Fruit fly (Drosophila melanogaster) whole organism, embryonic: Measurements from ENCODE around the gene CG14866.
A peak's percentile ranks its signal among the peaks of the same experiment; 100 is the strongest.

Experiments
- Blimp-1 ChIP-seq: fragments of 200-800 bp; sonication (Bioruptor generic); optimal IDR thresholded peaks from 3 replicates; lab custom pipeline; 2018; ENCODE audit warnings: missing biosample characterization, missing genetic modification characterization, mild to moderate bottlenecking, moderate library complexity, missing genetic modification reagents
- CG10147 ChIP-seq: fragments of 200-800 bp; sonication (Bioruptor generic); optimal IDR thresholded peaks from 2 replicates; lab custom pipeline; 2019; ENCODE audit warnings: missing biosample characterization, mild to moderate bottlenecking, missing genetic modification characterization, moderate library complexity
- CG10321 ChIP-seq: fragments of 200-800 bp; sonication (Bioruptor generic); IDR thresholded peaks from 2 replicates; pipeline ENCODE4 v1.3.6; 2022; ENCODE audit warnings: missing biosample characterization, missing genetic modification characterization
- CG11560 ChIP-seq: fragments of 200-800 bp; sonication (Bioruptor generic); IDR thresholded peaks from 3 replicates; pipeline ENCODE4 v1.3.6; 2022; ENCODE audit warnings: missing biosample characterization, missing genetic modification characterization
- CG12659 ChIP-seq: fragments of 200-800 bp; sonication (Bioruptor generic); optimal IDR thresholded peaks from 3 replicates; lab custom pipeline; 2017; ENCODE audit warnings: mild to moderate bottlenecking, missing biosample characterization, missing genetic modification reagents, missing genetic modification characterization
- CG13775 ChIP-seq: fragments of 200-800 bp; sonication (Bioruptor generic); optimal IDR thresholded peaks from 3 replicates; lab custom pipeline; 2017; ENCODE audit warnings: missing biosample characterization, mild to moderate bottlenecking, missing genetic modification characterization
- CG14014 ChIP-seq: fragments of 200-800 bp; sonication (Bioruptor generic); IDR thresholded peaks from 2 replicates; pipeline ENCODE4 v1.3.6; 2022; ENCODE audit warnings: missing biosample characterization, missing genetic modification characterization
- CG14710 ChIP-seq: fragments of 200-800 bp; sonication (Bioruptor generic); optimal IDR thresholded peaks from 3 replicates; lab custom pipeline; 2019; ENCODE audit warnings: missing biosample characterization, mild to moderate bottlenecking, missing genetic modification characterization, moderate library complexity
- CG33557 ChIP-seq: fragments of 200-800 bp; sonication (Bioruptor generic); optimal IDR thresholded peaks from 2 replicates; lab custom pipeline; 2019; ENCODE audit warnings: missing biosample characterization, mild to moderate bottlenecking, missing genetic modification characterization, moderate library complexity
- CG3407 ChIP-seq: fragments of 200-800 bp; sonication (Bioruptor generic); optimal IDR thresholded peaks from 2 replicates; lab custom pipeline; 2018; ENCODE audit warnings: missing biosample characterization, mild to moderate bottlenecking, missing genetic modification characterization
- CG3847 ChIP-seq: fragments of 200-800 bp; sonication (Bioruptor generic); IDR thresholded peaks from 2 replicates; pipeline ENCODE4 v1.3.6; 2022; ENCODE audit warnings: missing biosample characterization, missing genetic modification characterization
- CG6654 ChIP-seq: fragments of 200-800 bp; sonication (Bioruptor generic); optimal IDR thresholded peaks from 2 replicates; lab custom pipeline; 2017; ENCODE audit warnings: missing biosample characterization, mild to moderate bottlenecking, missing genetic modification characterization
- CG7786 ChIP-seq: fragments of 200-800 bp; sonication (Bioruptor generic); optimal IDR thresholded peaks from 2 replicates; lab custom pipeline; 2016; ENCODE audit warnings: missing biosample characterization, missing genetic modification characterization
- CG8924 ChIP-seq: fragments of 200-800 bp; optimal IDR thresholded peaks from 3 replicates; lab custom pipeline; 2019; ENCODE audit warnings: missing biosample characterization, mild to moderate bottlenecking, missing genetic modification characterization, moderate library complexity
- Chrac-16 ChIP-seq: fragments of 200-800 bp; sonication (Bioruptor generic); optimal IDR thresholded peaks from 3 replicates; lab custom pipeline; 2016; ENCODE audit warnings: missing biosample characterization, missing genetic modification characterization
- D19A ChIP-seq: fragments of 200-800 bp; optimal IDR thresholded peaks from 3 replicates; lab custom pipeline; 2019; ENCODE audit warnings: missing biosample characterization, mild to moderate bottlenecking, missing genetic modification characterization, moderate library complexity
- Dref ChIP-seq: fragments of 200-800 bp; sonication (Bioruptor generic); IDR thresholded peaks from 2 replicates; pipeline ENCODE4 v1.3.6; 2022; ENCODE audit warnings: missing biosample characterization, missing genetic modification characterization
- Drgx ChIP-seq: fragments of 200-800 bp; sonication (Bioruptor generic); IDR thresholded peaks from 2 replicates; pipeline ENCODE4 v1.3.6; 2022; ENCODE audit warnings: missing biosample characterization, missing genetic modification characterization
- E2f1 ChIP-seq: fragments of 200-800 bp; sonication (Bioruptor generic); IDR thresholded peaks from 2 replicates; pipeline ENCODE4 v1.3.6; 2022; ENCODE audit warnings: missing biosample characterization, missing genetic modification characterization
- Eip74EF ChIP-seq, 2 experiments: fragments of 200-800 bp in 1 of 2; fragments of >200 bp in 1 of 2; sonication (Bioruptor generic) in 1 of 2; optimal IDR thresholded peaks; 2 replicates each; lab custom pipeline; 2017 to 2019; ENCODE audit warnings: missing biosample characterization in 2 of 2, missing genetic modification characterization in 2 of 2, mild to moderate bottlenecking in 1 of 2, moderate library complexity in 1 of 2
- Elba2 ChIP-seq: fragments of 200-800 bp; sonication (Bioruptor generic); optimal IDR thresholded peaks from 3 replicates; lab custom pipeline; 2016; ENCODE audit warnings: missing biosample characterization, missing genetic modification characterization
- Hr51 ChIP-seq, 2 experiments: fragments of 200-800 bp; sonication (Bioruptor generic); optimal IDR thresholded peaks; 2 replicates in 1 of 2; 3 replicates in 1 of 2; lab custom pipeline; 2016 to 2018; ENCODE audit warnings: missing biosample characterization in 2 of 2, missing genetic modification characterization in 2 of 2, mild to moderate bottlenecking in 1 of 2, moderate library complexity in 1 of 2
- Hr78 ChIP-seq, 2 experiments: fragments of 200-800 bp in 1 of 2; fragments of >200 bp in 1 of 2; sonication (Bioruptor generic) in 1 of 2; optimal IDR thresholded peaks; 2 replicates each; lab custom pipeline; 2017 to 2019; ENCODE audit warnings: missing biosample characterization in 2 of 2, missing genetic modification characterization in 2 of 2, mild to moderate bottlenecking in 1 of 2, moderate library complexity in 1 of 2
- Med ChIP-seq: fragments of 200-800 bp; sonication (Bioruptor generic); peaks from one replicate; lab custom pipeline; 2016; ENCODE audit warnings: missing biosample characterization, missing genetic modification characterization, mild to moderate bottlenecking, inconsistent platforms, moderate library complexity
- Nf-YC ChIP-seq: fragments of 200-800 bp; optimal IDR thresholded peaks from 3 replicates; lab custom pipeline; 2019; ENCODE audit warnings: missing biosample characterization, mild to moderate bottlenecking, missing genetic modification characterization, moderate library complexity
- Oli ChIP-seq: fragments of 200-800 bp; sonication (Bioruptor generic); optimal IDR thresholded peaks from 2 replicates; lab custom pipeline; 2018; ENCODE audit warnings: missing biosample characterization, mild to moderate bottlenecking, missing genetic modification characterization, moderate library complexity
- Ravus ChIP-seq: fragments of 200-800 bp; sonication (Bioruptor generic); IDR thresholded peaks from 2 replicates; pipeline ENCODE4 v1.3.6; 2022; ENCODE audit warnings: missing biosample characterization, missing genetic modification characterization
- Xbp1 ChIP-seq: fragments of 200-800 bp; sonication (Bioruptor generic); optimal IDR thresholded peaks from 3 replicates; lab custom pipeline; 2016; ENCODE audit warnings: missing biosample characterization, mild to moderate bottlenecking, missing genetic modification characterization
- YL-1 ChIP-seq: fragments of 200-800 bp; sonication (Bioruptor generic); optimal IDR thresholded peaks from 3 replicates; lab custom pipeline; 2017; ENCODE audit warnings: missing biosample characterization, mild to moderate bottlenecking, missing genetic modification characterization
- amos ChIP-seq: fragments of 200-800 bp; sonication (Bioruptor generic); IDR thresholded peaks from 2 replicates; pipeline ENCODE4 v1.3.6; 2022; ENCODE audit warnings: missing biosample characterization, missing genetic modification characterization; ENCODE audit not compliant: partially characterized antibody
- bcd ChIP-seq: fragments of 200-800 bp; sonication (Bioruptor generic); optimal IDR thresholded peaks from 2 replicates; lab custom pipeline; 2017; ENCODE audit warnings: missing biosample characterization, mild to moderate bottlenecking, missing genetic modification characterization
- ci ChIP-seq: fragments of 200-800 bp; sonication (Bioruptor generic); IDR thresholded peaks from 3 replicates; pipeline ENCODE4 v1.3.6; 2022; ENCODE audit warnings: missing biosample characterization, missing genetic modification characterization
- crc ChIP-seq: fragments of 200-800 bp; sonication (Bioruptor generic); optimal IDR thresholded peaks from 2 replicates; lab custom pipeline; 2016; ENCODE audit warnings: missing biosample characterization, missing genetic modification characterization
- cwo ChIP-seq: fragments of 200-800 bp; sonication (Bioruptor generic); optimal IDR thresholded peaks from 3 replicates; lab custom pipeline; 2017; ENCODE audit warnings: missing biosample characterization, missing genetic modification characterization, mild to moderate bottlenecking, moderate library complexity, missing genetic modification reagents
- dimm ChIP-seq: fragments of 200-800 bp; sonication (Bioruptor generic); IDR thresholded peaks from 2 replicates; pipeline ENCODE4 v1.3.6; 2022; ENCODE audit warnings: missing biosample characterization, missing genetic modification characterization
- dmrt99B ChIP-seq: fragments of 200-800 bp; sonication (Bioruptor generic); optimal IDR thresholded peaks from 2 replicates; lab custom pipeline; 2018; ENCODE audit warnings: missing biosample characterization, mild to moderate bottlenecking, missing genetic modification characterization, moderate library complexity
- esg ChIP-seq: fragments of 200-800 bp; sonication (Bioruptor generic); conservative IDR thresholded peaks from 2 replicates; pipeline ENCODE4 v1.3.6; 2022; ENCODE audit warnings: missing biosample characterization, missing genetic modification characterization
- gcm2 ChIP-seq: fragments of 200-800 bp; sonication (Bioruptor generic); optimal IDR thresholded peaks from 2 replicates; lab custom pipeline; 2016; ENCODE audit warnings: missing biosample characterization, missing genetic modification characterization
- ken ChIP-seq: fragments of 200-800 bp; sonication (Bioruptor generic); IDR thresholded peaks from 3 replicates; pipeline ENCODE4 v1.3.6; 2022; ENCODE audit warnings: missing biosample characterization, missing genetic modification characterization
- odd ChIP-seq: fragments of 200-800 bp; sonication (Bioruptor generic); optimal IDR thresholded peaks from 2 replicates; lab custom pipeline; 2017; ENCODE audit warnings: missing biosample characterization, mild to moderate bottlenecking, missing genetic modification characterization
- pfk ChIP-seq: fragments of 200-800 bp; sonication (Bioruptor generic); optimal IDR thresholded peaks from 2 replicates; lab custom pipeline; 2018; ENCODE audit warnings: missing biosample characterization, mild to moderate bottlenecking, missing genetic modification characterization, moderate library complexity
- phol ChIP-seq: fragments of 200-800 bp; sonication (Bioruptor generic); optimal IDR thresholded peaks from 3 replicates; lab custom pipeline; 2018; ENCODE audit warnings: missing biosample characterization, mild to moderate bottlenecking, missing genetic modification characterization, moderate library complexity
- rib ChIP-seq: fragments of 200-800 bp; sonication (Bioruptor generic); IDR thresholded peaks from 2 replicates; pipeline ENCODE4 v1.3.6; 2022; ENCODE audit warnings: missing biosample characterization, missing genetic modification characterization
- schlank ChIP-seq: fragments of 200-800 bp; sonication (Bioruptor generic); optimal IDR thresholded peaks from 2 replicates; lab custom pipeline; 2018; ENCODE audit warnings: missing biosample characterization, mild to moderate bottlenecking, missing genetic modification characterization
- scrt ChIP-seq: fragments of 200-800 bp; sonication (Bioruptor generic); optimal IDR thresholded peaks from 2 replicates; lab custom pipeline; 2018; ENCODE audit warnings: missing biosample characterization, mild to moderate bottlenecking, missing genetic modification characterization, moderate library complexity
- shn ChIP-seq: fragments of 200-800 bp; sonication (Bioruptor generic); optimal IDR thresholded peaks from 3 replicates; lab custom pipeline; 2016; ENCODE audit warnings: missing biosample characterization, missing genetic modification characterization
- sima ChIP-seq: fragments of 200-800 bp; sonication (Bioruptor generic); optimal IDR thresholded peaks from 2 replicates; lab custom pipeline; 2016; ENCODE audit warnings: missing biosample characterization, missing genetic modification characterization
- stwl ChIP-seq: fragments of 200-800 bp; sonication (Bioruptor generic); optimal IDR thresholded peaks from 3 replicates; lab custom pipeline; 2018; ENCODE audit warnings: missing biosample characterization, mild to moderate bottlenecking, missing genetic modification characterization, moderate library complexity
- tin ChIP-seq: fragments of 200-800 bp; sonication (Bioruptor generic); optimal IDR thresholded peaks from 3 replicates; lab custom pipeline; 2016; ENCODE audit warnings: missing biosample characterization, missing genetic modification characterization

Gene CG14866

DNA sequence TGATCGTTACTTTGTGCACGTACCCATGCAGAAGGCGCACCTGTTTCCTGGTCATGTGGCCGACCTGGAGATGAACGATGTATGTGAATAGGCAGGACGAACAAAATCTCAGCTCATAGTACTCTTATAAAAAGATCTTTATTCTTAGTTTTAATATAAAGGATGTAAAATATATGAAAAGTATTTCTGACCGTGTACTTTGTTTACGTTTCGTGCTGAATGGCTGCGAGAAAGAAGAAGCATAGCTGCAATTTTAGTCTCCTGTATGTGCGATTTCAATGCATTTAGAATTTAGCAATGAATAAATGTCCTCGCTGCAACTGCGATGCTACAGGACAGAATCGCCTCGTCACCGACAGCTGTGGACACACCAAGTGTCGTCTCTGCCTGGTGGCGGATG, 31.6 kb downstream of the CG14866 start, which contains the start of the genes CG42726 and CG42727 (continued):
- TF ChIP-seq YL-1 (GFP tag; lab: Kevin White, UChicago): peak; percentile 21
- TF ChIP-seq Blimp-1 (GFP tag; lab: Kevin White, UChicago): no peak
- TF ChIP-seq CG10321 (GFP tag; lab: Robert Waterston, UW): no peak
- TF ChIP-seq CG14014 (GFP tag; lab: Robert Waterston, UW): peak; percentile 62
- TF ChIP-seq shn (GFP tag; lab: Kevin White, UChicago): no peak
- no peak for TF ChIP-seq Hr51 (GFP tag; optimal IDR thresholded peaks at IDR 0.05; lab: Kevin White, UChicago)
- TF ChIP-seq sima: no peak
- TF ChIP-seq Hr78 (GFP tag; optimal IDR thresholded peaks at IDR 0.05; lab: Kevin White, UChicago): no peak
- TF ChIP-seq stwl (tag; lab: Kevin White, UChicago): peak; percentile 23
- TF ChIP-seq crc (GFP tag; lab: Kevin White, UChicago): no peak
- no peak for TF ChIP-seq scrt (GFP tag; lab: Kevin White, UChicago)
- TF ChIP-seq gcm2 (GFP tag; lab: Kevin White, UChicago): no peak
- TF ChIP-seq ken: peak; percentile 43; the same call in 1 of the 3 replicates
- peak; percentile 25 for TF ChIP-seq Chrac-16 (GFP tag; lab: Kevin White, UChicago)
- TF ChIP-seq esg: 0 out of 2 replicates have a peak, but pooled peaks have one; percentile 19
- TF ChIP-seq Oli: peak; percentile 26
- no peak for TF ChIP-seq cwo (GFP tag; lab: Kevin White, UChicago)
- no peak for TF ChIP-seq CG3407 (GFP tag; lab: Kevin White, UChicago)
- TF ChIP-seq pfk (GFP tag; lab: Kevin White, UChicago): no peak
- TF ChIP-seq CG11560 (tag; lab: Robert Waterston, UW): no peak
- no peak for TF ChIP-seq rib (GFP tag; lab: Robert Waterston, UW)
- TF ChIP-seq CG13775: peak; percentile 14
- TF ChIP-seq Dref (GFP tag; lab: Robert Waterston, UW): peak; percentile 41; the same call in 1 of the 2 replicates
- no peak for TF ChIP-seq odd (GFP tag; lab: Kevin White, UChicago)
- TF ChIP-seq dmrt99B: no peak
- no peak for TF ChIP-seq bcd
- TF ChIP-seq amos (GFP tag; lab: Robert Waterston, UW): no peak
- peak; percentile 47 for TF ChIP-seq phol (tag; lab: Kevin White, UChicago)
- peak; percentile 62; the same call in 1 of the 2 replicates for TF ChIP-seq Drgx (GFP tag; lab: Robert Waterston, UW)
- peak; percentile 30 for TF ChIP-seq CG12659
- TF ChIP-seq Nf-YC: no peak
- TF ChIP-seq Elba2 (GFP tag; lab: Kevin White, UChicago): no peak
- TF ChIP-seq CG6654 (GFP tag; lab: Kevin White, UChicago): no peak
- TF ChIP-seq CG33557 (GFP tag; lab: Kevin White, UChicago): no peak
- TF ChIP-seq tin (GFP tag; lab: Kevin White, UChicago): peak; percentile 51
- peak; percentile 89 for TF ChIP-seq Med (GFP tag; lab: Kevin White, UChicago)
- TF ChIP-seq Xbp1: peak; percentile 37
- TF ChIP-seq CG8924 (tag; lab: Kevin White, UChicago): no peak
- TF ChIP-seq CG10147: peak; percentile 50
- no peak for TF ChIP-seq Ravus (GFP tag; lab: Robert Waterston, UW)
- peak; percentile 26 for TF ChIP-seq CG14710
- TF ChIP-seq CG3847 (GFP tag; lab: Robert Waterston, UW): peak; percentile 18; the same call in 1 of the 2 replicates
- 0 out of 2 replicates have a peak, but pooled peaks have one; percentile 13 for TF ChIP-seq E2f1 (GFP tag; lab: Robert Waterston, UW)
- TF ChIP-seq D19A: no peak
- TF ChIP-seq schlank: no peak
- TF ChIP-seq Eip74EF (GFP tag; optimal IDR thresholded peaks at IDR 0.05; lab: Kevin White, UChicago): no peak
- no peak for TF ChIP-seq dimm
- TF ChIP-seq ci: peak; percentile 66
- no peak for TF ChIP-seq CG7786 (GFP tag; lab: Kevin White, UChicago)
- TF ChIP-seq, all 482 proteins: peak for 131
